Fruit fly (Drosophila melanogaster): ENCODE data around the gene PolD1.

The PolD1 gene

dm6 chr3L:16013198-16013982, 25.8 kb upstream of the PolD1 start (continued):
- TF ChIP-seq ssp (GFP tag; IDR thresholded peaks at IDR 0.05) (no peak), al (GFP tag; IDR thresholded peaks at IDR 0.05) (no peak), pros (GFP tag; optimal IDR thresholded peaks at IDR 0.05) (no peak), CG14441 (GFP tag; IDR thresholded peaks at IDR 0.05) (no peak), usp (GFP tag; optimal IDR thresholded peaks at IDR 0.05) (no peak), CG43689 (GFP tag; IDR thresholded peaks at IDR 0.05) (no peak), CG31388 (GFP tag; optimal IDR thresholded peaks at IDR 0.05) (no peak), CG9727 (GFP tag; optimal IDR thresholded peaks at IDR 0.05) (peak; percentile 27), stwl (tag; optimal IDR thresholded peaks at IDR 0.05) (no peak), onecut (GFP tag; IDR thresholded peaks at IDR 0.05) (no peak), Deaf1 (tag; optimal IDR thresholded peaks at IDR 0.05) (no peak), mam (GFP tag; optimal IDR thresholded peaks at IDR 0.05) (no peak), CG2120 (GFP tag; optimal IDR thresholded peaks at IDR 0.05) (no peak), Taf1 (GFP tag; IDR thresholded peaks at IDR 0.05) (no peak), MBD-R2 (GFP tag; IDR thresholded peaks at IDR 0.05) (no peak), CG10654 (GFP tag; optimal IDR thresholded peaks at IDR 0.05) (no peak), Sox100B (GFP tag; optimal IDR thresholded peaks at IDR 0.05) (peak; percentile 30), CG12659 (GFP tag; optimal IDR thresholded peaks at IDR 0.05) (no peak), pho (GFP tag; optimal IDR thresholded peaks at IDR 0.05) (no peak), CG7839 (tag; optimal IDR thresholded peaks at IDR 0.05) (peak; percentile 29), Side (GFP tag; optimal IDR thresholded peaks at IDR 0.05) (no peak), gro (GFP tag; optimal IDR thresholded peaks at IDR 0.05) (peak; percentile 9), disco-r (GFP tag; optimal IDR thresholded peaks at IDR 0.05) (no peak), ham (GFP tag; IDR thresholded peaks at IDR 0.05) (no peak), Hr51 (GFP tag; optimal IDR thresholded peaks at IDR 0.05) (peak in 1 of 2 experiments; percentile 55), E2f2 (GFP tag; IDR thresholded peaks at IDR 0.05) (no peak), p53 (GFP tag; optimal IDR thresholded peaks at IDR 0.05) (no peak), zen2 (GFP tag; IDR thresholded peaks at IDR 0.05; ENCODE audit: partially characterized antibody) (no peak), cad (GFP tag; optimal IDR thresholded peaks at IDR 0.05) (no peak), CG31365 (tag; optimal IDR thresholded peaks at IDR 0.05) (no peak), Pdp1 (GFP tag; optimal IDR thresholded peaks at IDR 0.05) (no peak), Nf-YB (GFP tag; optimal IDR thresholded peaks at IDR 0.05) (no peak), CG8924 (tag; optimal IDR thresholded peaks at IDR 0.05) (peak; percentile 22), MESR4 (GFP tag; optimal IDR thresholded peaks at IDR 0.05) (no peak), fd96Cb (tag; optimal IDR thresholded peaks at IDR 0.05) (peak; percentile 20), Xrp1 (GFP tag; IDR thresholded peaks at IDR 0.05) (0 out of 2 replicates have a peak, but pooled peaks have one; percentile 13), cas (GFP tag; IDR thresholded peaks at IDR 0.05) (no peak), eyg (GFP tag; optimal IDR thresholded peaks at IDR 0.05) (no peak), lola (GFP tag; optimal IDR thresholded peaks at IDR 0.05) (peak in 1 of 3 experiments; percentile 55), tx (GFP tag; optimal IDR thresholded peaks at IDR 0.05) (no peak), CG4707 (GFP tag; optimal IDR thresholded peaks at IDR 0.05) (no peak), CG4328 (GFP tag; optimal IDR thresholded peaks at IDR 0.05) (no peak), Blimp-1 (GFP tag; optimal IDR thresholded peaks at IDR 0.05) (peak; percentile 35), CG31441 (GFP tag; IDR thresholded peaks at IDR 0.05) (peak; percentile 63), CG11695 (GFP tag; IDR thresholded peaks at IDR 0.05) (no peak), Usf (GFP tag; optimal IDR thresholded peaks at IDR 0.05) (no peak), HmgD (GFP tag; optimal IDR thresholded peaks at IDR 0.05) (no peak), unpg (GFP tag; optimal IDR thresholded peaks at IDR 0.05) (no peak), kah (GFP tag; optimal IDR thresholded peaks at IDR 0.05) (no peak), crc (GFP tag; optimal IDR thresholded peaks at IDR 0.05) (no peak)
